Worm (Caenorhabditis elegans): ENCODE data around the gene dvc-1.

DNA sequence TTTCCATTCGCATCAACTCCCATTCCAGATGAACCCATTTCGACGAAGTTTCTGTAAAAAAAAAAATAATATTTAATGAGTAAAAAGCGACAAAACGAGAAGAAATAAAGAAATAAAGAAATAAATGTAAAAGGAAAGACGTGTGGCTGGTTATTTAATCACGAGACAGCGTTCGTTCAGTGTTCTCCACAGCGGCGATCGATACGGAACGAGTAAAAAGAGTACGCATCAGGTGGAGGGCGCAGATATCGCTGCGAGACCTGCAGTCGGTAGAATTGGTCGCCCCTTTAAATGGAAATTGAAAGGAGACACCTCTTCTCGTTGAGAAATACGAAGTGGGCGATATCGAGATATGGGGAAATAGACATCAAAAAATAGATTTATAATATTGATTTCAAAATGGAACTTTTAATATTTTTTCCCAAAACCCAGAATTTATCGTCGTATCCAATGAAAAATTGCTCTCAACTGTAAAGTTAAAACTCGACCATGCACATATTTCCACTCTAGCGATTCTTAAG lies 10.4 kb downstream of the dvc-1 start, which contains the start of gene pqn-70:
- TF ChIP-seq nhr-232 (tag; optimal IDR thresholded peaks at IDR 0.05): no peak
- no peak for TF ChIP-seq ceh-45 (GFP tag; IDR thresholded peaks at IDR 0.05)
- no peak for TF ChIP-seq eyg-1 (tag; optimal IDR thresholded peaks at IDR 0.05)
- peak; percentile 79 for TF ChIP-seq tbx-2 (tag; optimal IDR thresholded peaks at IDR 0.05)
